Worm (Caenorhabditis elegans) whole organism, L1 larva: ENCODE data around the gene C08F8.15.

Experiments used
- ces-1 ChIP-seq: fragments of 150-350 bp; optimal IDR thresholded peaks from 2 replicates; lab custom pipeline; 2014; ENCODE audit warnings: missing biosample characterization, missing genetic modification reagents, missing genetic modification characterization
- lin-35 ChIP-seq, 2 experiments: fragments of 150-350 bp; optimal IDR thresholded peaks; 2 replicates each; lab custom pipeline; 2014; ENCODE audit warnings: missing biosample characterization in 2 of 2, missing genetic modification characterization in 2 of 2, missing genetic modification reagents in 2 of 2
- nhr-11 ChIP-seq: fragments of 150-350 bp; optimal IDR thresholded peaks from 2 replicates; lab custom pipeline; 2014; ENCODE audit warnings: missing biosample characterization, missing genetic modification characterization
- nhr-12 ChIP-seq: sonication (generic microtip); optimal IDR thresholded peaks from 2 replicates; lab custom pipeline; 2017; ENCODE audit warnings: missing biosample characterization, missing genetic modification characterization
- nhr-237 ChIP-seq: fragments of 150-350 bp; optimal IDR thresholded peaks from 2 replicates; lab custom pipeline; 2014; ENCODE audit warnings: missing biosample characterization, missing genetic modification characterization
- unc-86 ChIP-seq: sonication (generic microtip); optimal IDR thresholded peaks from 2 replicates; lab custom pipeline; 2016; ENCODE audit warnings: missing genetic modification characterization, missing compliant biosample characterization

- peak; percentile 80 to 92 for TF ChIP-seq lin-35 (GFP tag; optimal IDR thresholded peaks at IDR 0.05; lab: Kevin White, UChicago)
- TF ChIP-seq nhr-12, result no peak
- no peak for TF ChIP-seq nhr-11 (tag; lab: Kevin White, UChicago)
- TF ChIP-seq ces-1 (GFP tag; lab: Kevin White, UChicago), result no peak
- peak; percentile 22 for TF ChIP-seq unc-86 (tag; lab: Kevin White, UChicago)
- no peak for TF ChIP-seq nhr-237
These were observed 49.5 kb downstream of the C08F8.15 start, which contains the start of gene rps-5 for ce11 chrIV:11110995-11111619.
